Fruit fly (Drosophila melanogaster) whole organism: ENCODE measurements around the gene Dcr-1.

Source experiments
- EcR ChIP-seq, 2 experiments: fragments of >200 bp; optimal IDR thresholded peaks; 2 replicates each; lab custom pipeline; 2017; ENCODE audit warnings: missing biosample characterization in 2 of 2, missing genetic modification characterization in 2 of 2, missing genetic modification reagents in 2 of 2
- psq ChIP-seq: fragments of >200 bp; optimal IDR thresholded peaks from 2 replicates; lab custom pipeline; 2017
- usp ChIP-seq: fragments of >200 bp; optimal IDR thresholded peaks from 2 replicates; lab custom pipeline; 2017; ENCODE audit warnings: missing biosample characterization, missing genetic modification characterization, mixed read lengths

- TF ChIP-seq EcR (GFP tag; optimal IDR thresholded peaks at IDR 0.05; lab: Kevin White, UChicago): no peak
- TF ChIP-seq usp (GFP tag; lab: Kevin White, UChicago): no peak
- TF ChIP-seq psq (lab: Kevin White, UChicago): no peak
Observed at dm6 chr3R:22756289-22756688, 15.4 kb upstream of the Dcr-1 start.
